Fruit fly (Drosophila melanogaster) whole organism, wandering third instar larva: ENCODE measurements around the gene CG33483.
A peak's percentile ranks its signal among the peaks of the same experiment; 100 is the strongest.

Experiments
- Abd-B ChIP-seq: fragments of >200 bp; optimal IDR thresholded peaks from 2 replicates; lab custom pipeline; 2017; ENCODE audit warnings: missing biosample characterization, missing genetic modification characterization
- CG32264 ChIP-seq: fragments of 200-800 bp; sonication (Bioruptor generic); optimal IDR thresholded peaks from 2 replicates; lab custom pipeline; 2016; ENCODE audit warnings: missing biosample characterization, missing genetic modification characterization
- CG9705 ChIP-seq: fragments of 200-800 bp; sonication (Bioruptor generic); optimal IDR thresholded peaks from 2 replicates; lab custom pipeline; 2018; ENCODE audit warnings: missing biosample characterization, mild to moderate bottlenecking, missing genetic modification characterization
- CrebA ChIP-seq: fragments of 200-800 bp; sonication (Bioruptor generic); optimal IDR thresholded peaks from 2 replicates; lab custom pipeline; 2016; ENCODE audit warnings: missing biosample characterization, mild to moderate bottlenecking, missing genetic modification characterization, borderline replicate concordance
- Dfd ChIP-seq: fragments of >200 bp; optimal IDR thresholded peaks from 2 replicates; lab custom pipeline; 2017; ENCODE audit warnings: missing biosample characterization, missing genetic modification characterization
- GATAd ChIP-seq: sonication (Bioruptor generic); optimal IDR thresholded peaks from 2 replicates; lab custom pipeline; 2016; ENCODE audit warnings: missing biosample characterization, missing genetic modification characterization
- HLH106 ChIP-seq: fragments of 200-800 bp; optimal IDR thresholded peaks from 3 replicates; lab custom pipeline; 2019; ENCODE audit warnings: missing biosample characterization, mild to moderate bottlenecking, missing genetic modification characterization, moderate library complexity
- Hnf4 ChIP-seq: fragments of 200-800 bp; sonication (Bioruptor generic); optimal IDR thresholded peaks from 2 replicates; lab custom pipeline; 2016; ENCODE audit warnings: missing biosample characterization, mild to moderate bottlenecking, missing genetic modification characterization
- Hr78 ChIP-seq: fragments of >200 bp; optimal IDR thresholded peaks from 2 replicates; lab custom pipeline; 2017; ENCODE audit warnings: missing biosample characterization, missing genetic modification characterization
- Jra ChIP-seq: sonication (Bioruptor generic); optimal IDR thresholded peaks from 2 replicates; lab custom pipeline; 2016; ENCODE audit warnings: missing biosample characterization, missing genetic modification characterization
- Mio ChIP-seq: sonication (Bioruptor generic); optimal IDR thresholded peaks from 2 replicates; lab custom pipeline; 2016; ENCODE audit warnings: missing biosample characterization, missing genetic modification characterization
- Myc ChIP-seq: fragments of >200 bp; optimal IDR thresholded peaks from 2 replicates; lab custom pipeline; 2017
- N ChIP-seq: fragments of >200 bp; optimal IDR thresholded peaks from 2 replicates; lab custom pipeline; 2018; ENCODE audit warnings: missing biosample characterization, missing external identifiers, missing genetic modification characterization
- OdsH ChIP-seq: fragments of 200-800 bp; sonication (Bioruptor generic); optimal IDR thresholded peaks from 2 replicates; lab custom pipeline; 2016; ENCODE audit warnings: missing biosample characterization, mild to moderate bottlenecking, missing genetic modification characterization
- Rel ChIP-seq, 2 experiments: fragments of 200-800 bp; sonication (Bioruptor generic) in 1 of 2; optimal IDR thresholded peaks; 2 replicates in 1 of 2; 3 replicates in 1 of 2; lab custom pipeline; 2016 to 2019; ENCODE audit warnings: mild to moderate bottlenecking in 2 of 2, missing biosample characterization in 2 of 2, missing genetic modification characterization in 2 of 2, moderate library complexity in 1 of 2
- Sp1 ChIP-seq: fragments of 200-800 bp; sonication (Bioruptor generic); optimal IDR thresholded peaks from 3 replicates; lab custom pipeline; 2019; ENCODE audit warnings: missing biosample characterization, mild to moderate bottlenecking, missing genetic modification characterization, moderate library complexity
- Vsx2 ChIP-seq: fragments of 200-300, 225-300 bp; sonication (Bioruptor generic); optimal IDR thresholded peaks from 2 replicates; lab custom pipeline; 2018; ENCODE audit warnings: missing biosample characterization, missing genetic modification characterization; ENCODE audit not compliant: partially characterized antibody
- br ChIP-seq: fragments of 200-800 bp; sonication (Bioruptor generic); optimal IDR thresholded peaks from 2 replicates; lab custom pipeline; 2016; ENCODE audit warnings: missing biosample characterization, missing genetic modification characterization
- dl ChIP-seq, 2 experiments: fragments of 175-275, 200-275 bp in 1 of 2; fragments of 200-275 bp in 1 of 2; sonication (Bioruptor generic); optimal IDR thresholded peaks; lab custom pipeline; 2018; ENCODE audit warnings: mild to moderate bottlenecking in 2 of 2, missing biosample characterization in 2 of 2, missing genetic modification characterization in 2 of 2, moderate library complexity in 2 of 2; ENCODE audit not compliant: partially characterized antibody in 2 of 2, insufficient read depth in 1 of 2
- dmrt93B ChIP-seq: fragments of 200-800 bp; sonication (Bioruptor generic); optimal IDR thresholded peaks from 2 replicates; lab custom pipeline; 2018; ENCODE audit warnings: missing biosample characterization, mild to moderate bottlenecking, missing genetic modification characterization
- foxo ChIP-seq, 2 experiments: fragments of 200-800 bp; sonication (Bioruptor generic); optimal IDR thresholded peaks; 2 replicates in 1 of 2; 3 replicates in 1 of 2; lab custom pipeline; 2016 to 2017; ENCODE audit warnings: missing biosample characterization in 2 of 2, missing genetic modification characterization in 2 of 2
- fru ChIP-seq: fragments of 200-800 bp; sonication (Bioruptor generic); optimal IDR thresholded peaks from 3 replicates; lab custom pipeline; 2016; ENCODE audit warnings: missing biosample characterization, mild to moderate bottlenecking, missing genetic modification characterization
- h ChIP-seq: fragments of 200-800 bp; sonication (Bioruptor generic); optimal IDR thresholded peaks from 3 replicates; lab custom pipeline; 2016; ENCODE audit warnings: missing biosample characterization, mild to moderate bottlenecking, missing genetic modification characterization
- jim ChIP-seq: fragments of 175-275, 200-325 bp; sonication (Bioruptor generic); optimal IDR thresholded peaks from 2 replicates; lab custom pipeline; 2016; ENCODE audit warnings: missing biosample characterization, mild to moderate bottlenecking, missing genetic modification characterization
- lola ChIP-seq: fragments of >200 bp; optimal IDR thresholded peaks from 2 replicates; lab custom pipeline; 2017; ENCODE audit warnings: missing biosample characterization, missing genetic modification characterization
- pan ChIP-seq: fragments of >200 bp; optimal IDR thresholded peaks from 2 replicates; lab custom pipeline; 2017
- psq ChIP-seq: fragments of 200-800 bp; sonication (Bioruptor generic); optimal IDR thresholded peaks from 3 replicates; lab custom pipeline; 2017; ENCODE audit warnings: missing biosample characterization, mild to moderate bottlenecking, missing genetic modification characterization, moderate library complexity
- rgr ChIP-seq: fragments of 200-800 bp; sonication (Bioruptor generic); optimal IDR thresholded peaks from 3 replicates; lab custom pipeline; 2016; ENCODE audit warnings: missing biosample characterization, mild to moderate bottlenecking, missing genetic modification characterization
- sage ChIP-seq: fragments of 200-800 bp; sonication (Bioruptor generic); optimal IDR thresholded peaks from 2 replicates; lab custom pipeline; 2016; ENCODE audit warnings: missing biosample characterization, mild to moderate bottlenecking, missing genetic modification characterization
- sv ChIP-seq: fragments of 200-800 bp; sonication (Bioruptor generic); optimal IDR thresholded peaks from 3 replicates; lab custom pipeline; 2016; ENCODE audit warnings: missing biosample characterization, missing genetic modification characterization
- tai ChIP-seq: sonication (Bioruptor generic); optimal IDR thresholded peaks from 2 replicates; lab custom pipeline; 2016; ENCODE audit warnings: missing biosample characterization, missing genetic modification characterization
- usp ChIP-seq: fragments of >200 bp; optimal IDR thresholded peaks from 2 replicates; lab custom pipeline; 2017; ENCODE audit warnings: missing biosample characterization, missing genetic modification characterization
- woc ChIP-seq: sonication (Bioruptor generic); optimal IDR thresholded peaks from 2 replicates; lab custom pipeline; 2016; ENCODE audit warnings: missing biosample characterization, mild to moderate bottlenecking, missing genetic modification characterization

The CG33483 gene

dm6 chr3R:30909840-30910239, 7.9 kb upstream of the CG33483 start:
- no peak for TF ChIP-seq Sp1 (GFP tag; lab: Kevin White, UChicago)
- TF ChIP-seq woc (GFP tag; lab: Kevin White, UChicago): no peak
- no peak for TF ChIP-seq pan
- TF ChIP-seq N: no peak
- TF ChIP-seq psq: no peak
- TF ChIP-seq lola (GFP tag; lab: Kevin White, UChicago): no peak
- no peak for TF ChIP-seq OdsH (GFP tag; lab: Kevin White, UChicago)
- no peak for TF ChIP-seq GATAd (GFP tag; lab: Kevin White, UChicago)
- no peak for TF ChIP-seq CG32264

DNA sequence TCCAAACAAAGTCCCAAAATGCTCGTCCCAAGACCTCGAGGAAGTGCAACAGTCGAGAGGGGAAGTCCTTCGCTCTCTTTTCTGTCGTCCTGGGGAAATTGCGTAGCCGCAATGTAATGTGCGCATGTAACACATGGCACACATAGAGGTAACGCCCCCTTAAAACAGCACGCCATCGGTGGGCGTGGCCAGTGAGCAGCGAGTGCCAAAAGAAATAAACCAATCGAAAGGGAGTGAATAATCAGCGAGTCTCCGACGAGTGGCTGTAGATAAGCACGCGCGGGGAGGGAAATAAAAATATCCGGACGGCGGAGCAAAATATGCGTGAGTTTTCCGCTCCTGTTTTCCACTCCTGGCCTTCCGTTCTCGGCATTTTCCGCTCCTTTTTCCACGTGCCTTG, 7.1 kb upstream of the CG33483 start:
- TF ChIP-seq Dfd (GFP tag; lab: Kevin White, UChicago) (no peak), Sp1 (GFP tag; lab: Kevin White, UChicago) (no peak), Hr78 (GFP tag; lab: Kevin White, UChicago) (no peak), dmrt93B (GFP tag; lab: Kevin White, UChicago) (no peak), sage (no peak), usp (GFP tag; lab: Kevin White, UChicago) (no peak), Hnf4 (GFP tag; lab: Kevin White, UChicago) (no peak), CG9705 (GFP tag; lab: Kevin White, UChicago) (no peak), Mio (no peak), sv (GFP tag; lab: Kevin White, UChicago) (no peak), Myc (lab: Kevin White, UChicago) (no peak), woc (GFP tag; lab: Kevin White, UChicago) (no peak), Jra (GFP tag; lab: Kevin White, UChicago) (no peak), h (GFP tag; lab: Kevin White, UChicago) (no peak), CrebA (no peak), jim (GFP tag; lab: Kevin White, UChicago) (no peak), fru (GFP tag; lab: Kevin White, UChicago) (no peak), dl (GFP tag; optimal IDR thresholded peaks at IDR 0.05; lab: Kevin White, UChicago; ENCODE audit: insufficient read depth in 1 of 2, partially characterized antibody in 2 of 2) (no peak), pan (no peak), foxo (GFP tag; optimal IDR thresholded peaks at IDR 0.05; lab: Kevin White, UChicago) (no peak)

DNA sequence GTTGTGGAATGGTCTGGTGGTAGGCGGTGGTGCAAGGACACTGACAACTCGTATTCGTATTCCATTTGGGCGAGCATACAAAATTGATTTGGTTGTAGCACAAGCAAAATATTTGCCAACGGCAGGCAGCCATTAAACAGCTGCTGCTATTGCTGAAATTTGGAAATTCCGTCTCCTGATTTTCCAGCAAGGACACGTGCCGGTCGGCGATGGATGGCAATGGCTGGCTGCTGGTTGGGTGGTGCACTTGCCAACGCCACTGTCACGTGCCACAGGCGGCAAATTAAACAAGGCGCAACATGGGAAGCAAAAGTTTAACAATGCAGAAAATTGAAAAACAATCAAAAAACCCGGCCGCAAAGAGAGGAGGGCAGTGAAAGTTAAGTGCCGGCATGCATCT, 2.0 kb upstream of the CG33483 start:
- TF ChIP-seq sage: no peak
- no peak for TF ChIP-seq OdsH (GFP tag; lab: Kevin White, UChicago)
- no peak for TF ChIP-seq pan
- TF ChIP-seq CrebA: no peak
- TF ChIP-seq fru (GFP tag; lab: Kevin White, UChicago): no peak
- TF ChIP-seq usp (GFP tag; lab: Kevin White, UChicago): no peak
- no peak for TF ChIP-seq Dfd (GFP tag; lab: Kevin White, UChicago)
- TF ChIP-seq h (GFP tag; lab: Kevin White, UChicago): no peak
- no peak for TF ChIP-seq Myc (lab: Kevin White, UChicago)
- TF ChIP-seq tai (GFP tag; lab: Kevin White, UChicago): no peak
- no peak for TF ChIP-seq CG9705 (GFP tag; lab: Kevin White, UChicago)
- TF ChIP-seq lola (GFP tag; lab: Kevin White, UChicago): no peak
- TF ChIP-seq foxo (GFP tag; optimal IDR thresholded peaks at IDR 0.05; lab: Kevin White, UChicago): no peak
- no peak for TF ChIP-seq Abd-B (GFP tag; lab: Kevin White, UChicago)
- no peak for TF ChIP-seq dmrt93B (GFP tag; lab: Kevin White, UChicago)
- TF ChIP-seq Rel (GFP tag; optimal IDR thresholded peaks at IDR 0.05; lab: Kevin White, UChicago): no peak
- TF ChIP-seq Rel (tag; optimal IDR thresholded peaks at IDR 0.05; lab: Kevin White, UChicago): no peak
- no peak for TF ChIP-seq CG32264
- no peak for TF ChIP-seq rgr

DNA sequence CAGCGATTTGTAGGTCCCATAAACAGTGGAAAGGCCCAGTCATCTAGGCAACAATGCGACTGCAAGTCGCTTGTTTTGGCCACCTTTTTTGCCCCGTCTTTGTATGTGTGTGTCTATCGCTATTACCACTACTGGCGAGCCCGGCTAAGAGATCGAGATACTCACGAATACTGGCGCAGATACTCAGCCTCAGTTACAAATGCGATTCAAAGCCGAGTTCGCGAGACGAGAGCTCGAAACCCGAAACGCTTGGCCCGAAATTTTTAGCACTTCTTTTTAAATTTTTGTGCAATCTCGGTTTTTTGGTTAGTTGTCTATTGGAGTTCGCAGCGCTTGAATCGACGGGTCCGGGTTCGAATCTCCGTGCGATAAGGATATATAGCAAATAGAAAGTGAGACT, 8.2 kb downstream of the CG33483 start, which contains the start of gene Cyp4c3:
TSS of gene Cyp4c3 (plus strand) at position 301 of the 400 bp plus-strand sequence.
- no peak for TF ChIP-seq HLH106
- TF ChIP-seq Hr78 (GFP tag; lab: Kevin White, UChicago): no peak
- no peak for TF ChIP-seq Sp1 (GFP tag; lab: Kevin White, UChicago)
- TF ChIP-seq Rel (GFP tag; optimal IDR thresholded peaks at IDR 0.05; lab: Kevin White, UChicago): no peak
- no peak for TF ChIP-seq Rel (tag; optimal IDR thresholded peaks at IDR 0.05; lab: Kevin White, UChicago)
- TF ChIP-seq jim (GFP tag; lab: Kevin White, UChicago): no peak
- TF ChIP-seq Mio: no peak
- TF ChIP-seq Jra (GFP tag; lab: Kevin White, UChicago): no peak
- TF ChIP-seq OdsH (GFP tag; lab: Kevin White, UChicago): no peak

DNA sequence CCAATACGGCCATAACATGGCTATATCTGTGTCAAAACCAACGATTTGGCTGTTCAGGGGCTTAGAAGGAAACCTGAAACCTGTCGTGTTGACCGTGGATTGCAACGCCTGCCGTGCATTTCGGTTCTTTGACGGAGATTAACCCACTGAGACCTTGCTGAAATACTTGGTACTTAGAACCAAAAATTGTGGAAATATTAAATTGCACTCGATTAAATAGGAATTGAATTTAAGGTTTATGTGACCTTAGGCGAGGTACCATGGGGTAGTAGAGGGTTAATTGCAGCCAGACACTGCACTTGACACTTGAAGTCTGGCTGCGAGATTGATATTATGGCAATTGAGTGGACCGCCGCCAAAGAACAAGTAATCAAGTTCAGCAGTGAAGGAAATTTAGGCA, 11.9 kb downstream of the CG33483 start:
- no peak for TF ChIP-seq Rel (GFP tag; optimal IDR thresholded peaks at IDR 0.05; lab: Kevin White, UChicago)
- TF ChIP-seq Rel (tag; optimal IDR thresholded peaks at IDR 0.05; lab: Kevin White, UChicago): no peak
- TF ChIP-seq dl (GFP tag; optimal IDR thresholded peaks at IDR 0.05; lab: Kevin White, UChicago; ENCODE audit: insufficient read depth in 1 of 2, partially characterized antibody in 2 of 2): no peak
- no peak for TF ChIP-seq pan
- no peak for TF ChIP-seq br (GFP tag; lab: Kevin White, UChicago)
- TF ChIP-seq CG9705 (GFP tag; lab: Kevin White, UChicago): no peak
- no peak for TF ChIP-seq Vsx2 (GFP tag; lab: Kevin White, UChicago)
- TF ChIP-seq rgr: peak; percentile 23
- TF ChIP-seq Sp1 (GFP tag; lab: Kevin White, UChicago): no peak
- TF ChIP-seq dmrt93B (GFP tag; lab: Kevin White, UChicago): no peak
